Worm (Caenorhabditis elegans) whole organism, young adult: ENCODE results near the gene nhx-5.

ENCODE experiments used
- F39B2.1 ChIP-seq: fragments of 200-800 bp; sonication (Bioruptor generic); IDR thresholded peaks from 2 replicates; pipeline ENCODE4 v1.3.6; 2022; ENCODE audit warnings: missing genetic modification reagents, missing genetic modification characterization, missing compliant biosample characterization
- Y56A3A.18 ChIP-seq: fragments of 200-800 bp; sonication (Bioruptor generic); IDR thresholded peaks from 2 replicates; pipeline ENCODE4 v1.3.6; 2022; ENCODE audit warnings: missing genetic modification reagents, missing genetic modification characterization, missing compliant biosample characterization
- aptf-3 ChIP-seq: fragments of 200-800 bp; sonication (Bioruptor generic); IDR thresholded peaks from 2 replicates; pipeline ENCODE4 v1.3.6; 2022; ENCODE audit warnings: missing genetic modification characterization, missing compliant biosample characterization
- ceh-100 ChIP-seq: fragments of 200-800 bp; sonication (Bioruptor generic); IDR thresholded peaks from 2 replicates; pipeline ENCODE4 v1.3.6; 2022; ENCODE audit warnings: missing genetic modification reagents, missing genetic modification characterization, missing compliant biosample characterization
- ets-4 ChIP-seq: fragments of 200-800 bp; sonication (Bioruptor generic); optimal IDR thresholded peaks from 2 replicates; lab custom pipeline; 2018; ENCODE audit warnings: mild to moderate bottlenecking, missing genetic modification characterization, missing compliant biosample characterization
- lin-35 ChIP-seq, 3 experiments: fragments of 150-350 bp in 2 of 3; sonication (generic microtip) in 1 of 3; optimal IDR thresholded peaks; 2 replicates each; lab custom pipeline; 2014 to 2018; ENCODE audit warnings: missing biosample characterization in 3 of 3, missing genetic modification characterization in 3 of 3, missing genetic modification reagents in 3 of 3
- lsy-27 ChIP-seq: sonication (generic microtip); optimal IDR thresholded peaks from 2 replicates; lab custom pipeline; 2017; ENCODE audit warnings: missing genetic modification characterization, mild to moderate bottlenecking, missing compliant biosample characterization, antibody characterized with exemption, missing genotype, borderline replicate concordance; ENCODE audit not compliant: insufficient read depth
- nhr-90 ChIP-seq: sonication (generic microtip); optimal IDR thresholded peaks from 2 replicates; lab custom pipeline; 2016; ENCODE audit warnings: missing genotype, mild to moderate bottlenecking, missing genetic modification characterization, missing compliant biosample characterization
- rpc-1 ChIP-seq, 2 experiments: fragments of 150-350 bp in 1 of 2; sonication (generic microtip) in 1 of 2; optimal IDR thresholded peaks; 2 replicates each; lab custom pipeline; 2014 to 2018; ENCODE audit warnings: missing biosample characterization in 1 of 2, missing genetic modification characterization in 1 of 2, missing genetic modification reagents in 1 of 2, missing genotype in 1 of 2
- snpc-4 ChIP-seq, 5 experiments: fragments of 150-350 bp in 1 of 5; sonication (generic microtip) in 4 of 5; optimal IDR thresholded peaks; 2 replicates each; lab custom pipeline; 2014 to 2018; ENCODE audit warnings: missing genetic modification characterization in 5 of 5, missing biosample characterization in 3 of 5, antibody characterized with exemption in 2 of 5, mild to moderate bottlenecking in 2 of 5, missing compliant biosample characterization in 2 of 5, missing genotype in 2 of 5, moderate library complexity in 2 of 5, missing genetic modification reagents in 1 of 5

ce11 chrX:10568385-10569149, 8.2 kb upstream of the nhx-5 start:
- TF ChIP-seq lin-35 (GFP tag; optimal IDR thresholded peaks at IDR 0.05; lab: Kevin White, UChicago) (peak in 1 of 3 experiments; percentile 74), Y56A3A.18 (GFP tag; lab: Robert Waterston, UW) (peak; percentile 76; the same call in 1 of the 2 replicates), ets-4 (GFP tag; lab: Kevin White, UChicago) (peak; percentile 52), snpc-4 (GFP tag; optimal IDR thresholded peaks at IDR 0.05; lab: Kevin White, UChicago) (peak; percentile 49), snpc-4 (tag; optimal IDR thresholded peaks at IDR 0.05; lab: Kevin White, UChicago) (peak; percentile 39 to 79 (median 64)), ceh-100 (GFP tag; lab: Robert Waterston, UW) (no peak), F39B2.1 (no peak), nhr-90 (tag; lab: Kevin White, UChicago) (peak; percentile 73), lsy-27 (tag; lab: Kevin White, UChicago) (no peak), aptf-3 (GFP tag; lab: Robert Waterston, UW) (no peak), rpc-1 (optimal IDR thresholded peaks at IDR 0.05; lab: Kevin White, UChicago) (no peak), rpc-1 (tag; optimal IDR thresholded peaks at IDR 0.05; lab: Kevin White, UChicago) (no peak)
